Worm (Caenorhabditis elegans) whole organism, L3 larva: Measurements from ENCODE around the gene ZK688.4.
A peak's percentile ranks its signal among the peaks of the same experiment; 100 is the strongest.

Experiments used
- R02D3.7 ChIP-seq: fragments of 150-350 bp; optimal IDR thresholded peaks from 2 replicates; lab custom pipeline; 2014; ENCODE audit warnings: missing biosample characterization, missing genetic modification characterization
- ZK546.5 ChIP-seq: sonication (generic microtip); optimal IDR thresholded peaks from 2 replicates; lab custom pipeline; 2017; ENCODE audit warnings: missing biosample characterization, missing genetic modification characterization
- aly-2 ChIP-seq: fragments of 150-350 bp; optimal IDR thresholded peaks from 2 replicates; lab custom pipeline; 2014; ENCODE audit warnings: missing biosample characterization, missing genetic modification characterization
- ceh-28 ChIP-seq: fragments of 150-350 bp; optimal IDR thresholded peaks from 2 replicates; lab custom pipeline; 2014; ENCODE audit warnings: missing biosample characterization, missing genetic modification reagents, missing genetic modification characterization
- egl-27 ChIP-seq: sonication (generic microtip); optimal IDR thresholded peaks from 4 replicates; lab custom pipeline; 2017; ENCODE audit warnings: missing biosample characterization, missing genetic modification reagents, missing genetic modification characterization
- egl-5 ChIP-seq: fragments of 150-350 bp; optimal IDR thresholded peaks from 2 replicates; lab custom pipeline; 2017; ENCODE audit warnings: missing biosample characterization, missing genetic modification reagents, missing genetic modification characterization, inconsistent platforms
- elt-1 ChIP-seq: fragments of 150-350 bp; optimal IDR thresholded peaks from 2 replicates; lab custom pipeline; 2014; ENCODE audit warnings: missing biosample characterization, missing genetic modification characterization
- elt-3 ChIP-seq, 3 experiments: fragments of 150-350 bp in 1 of 3; sonication (generic microtip) in 2 of 3; optimal IDR thresholded peaks; 2 replicates in 2 of 3; 4 replicates in 1 of 3; lab custom pipeline; 2014 to 2017; ENCODE audit warnings: missing biosample characterization in 3 of 3, missing genetic modification characterization in 3 of 3
- fkh-10 ChIP-seq: sonication (generic microtip); optimal IDR thresholded peaks from 2 replicates; lab custom pipeline; 2017; ENCODE audit warnings: missing biosample characterization, missing genetic modification reagents, missing genetic modification characterization
- fos-1 ChIP-seq: fragments of 150-350 bp; optimal IDR thresholded peaks from 2 replicates; lab custom pipeline; 2014; ENCODE audit warnings: missing biosample characterization, missing genetic modification characterization
- jun-1 ChIP-seq: fragments of 150-350 bp; optimal IDR thresholded peaks from 2 replicates; lab custom pipeline; 2014; ENCODE audit warnings: missing biosample characterization, missing genetic modification reagents, missing genetic modification characterization
- lin-15B ChIP-seq: fragments of 150-350 bp; optimal IDR thresholded peaks from 2 replicates; lab custom pipeline; 2014; ENCODE audit warnings: missing biosample characterization, missing genetic modification characterization
- lin-39 ChIP-seq: fragments of 150-350 bp; optimal IDR thresholded peaks from 2 replicates; lab custom pipeline; 2018; ENCODE audit warnings: missing biosample characterization, missing genetic modification reagents, missing genetic modification characterization
- mml-1 ChIP-seq: fragments of 150-350 bp; sonication (generic microtip); optimal IDR thresholded peaks from 3 replicates; lab custom pipeline; 2014; ENCODE audit warnings: missing biosample characterization, missing genetic modification characterization
- nfya-1 ChIP-seq: sonication (generic microtip); optimal IDR thresholded peaks from 2 replicates; lab custom pipeline; 2017; ENCODE audit warnings: missing genetic modification characterization, mild to moderate bottlenecking, missing compliant biosample characterization, antibody characterized with exemption, moderate library complexity; ENCODE audit not compliant: insufficient read depth
- nhr-11 ChIP-seq: fragments of 150-350 bp; optimal IDR thresholded peaks from 2 replicates; lab custom pipeline; 2014; ENCODE audit warnings: missing biosample characterization, missing genetic modification characterization
- nhr-23 ChIP-seq: fragments of 150-350 bp; optimal IDR thresholded peaks from 2 replicates; lab custom pipeline; 2014; ENCODE audit warnings: missing biosample characterization, missing genetic modification reagents, missing genetic modification characterization
- nhr-237 ChIP-seq: fragments of 150-350 bp; optimal IDR thresholded peaks from 2 replicates; lab custom pipeline; 2014; ENCODE audit warnings: missing biosample characterization, missing genetic modification characterization
- nhr-25 ChIP-seq: sonication (generic microtip); optimal IDR thresholded peaks from 2 replicates; lab custom pipeline; 2017; ENCODE audit warnings: missing biosample characterization, missing genetic modification characterization
- nhr-43 ChIP-seq: sonication (generic microtip); optimal IDR thresholded peaks from 2 replicates; lab custom pipeline; 2016; ENCODE audit warnings: mild to moderate bottlenecking, missing genetic modification characterization, missing compliant biosample characterization; ENCODE audit not compliant: poor library complexity, severe bottlenecking
- nhr-67 ChIP-seq: fragments of 150-350 bp; optimal IDR thresholded peaks from 2 replicates; lab custom pipeline; 2014; ENCODE audit warnings: missing biosample characterization, missing genetic modification characterization
- nhr-76 ChIP-seq: fragments of 150-350 bp; sonication (generic microtip); optimal IDR thresholded peaks from 5 replicates; lab custom pipeline; 2014; ENCODE audit warnings: missing biosample characterization, missing genetic modification characterization
- nhr-77 ChIP-seq: fragments of 150-350 bp; optimal IDR thresholded peaks from 2 replicates; lab custom pipeline; 2014; ENCODE audit warnings: missing biosample characterization, missing genetic modification characterization
- pha-4 ChIP-seq: fragments of 150-350 bp; optimal IDR thresholded peaks from 2 replicates; lab custom pipeline; 2014; ENCODE audit warnings: missing biosample characterization, missing genetic modification reagents, missing genetic modification characterization
- sea-2 ChIP-seq: fragments of 150-350 bp; sonication (generic microtip); optimal IDR thresholded peaks from 4 replicates; lab custom pipeline; 2014; ENCODE audit warnings: missing biosample characterization, missing genetic modification reagents, missing genetic modification characterization
- skn-1 ChIP-seq: fragments of 150-350 bp; optimal IDR thresholded peaks from 2 replicates; lab custom pipeline; 2014; ENCODE audit warnings: missing biosample characterization, missing genetic modification characterization
- snpc-4 ChIP-seq: fragments of 150-350 bp; optimal IDR thresholded peaks from 2 replicates; lab custom pipeline; 2014; ENCODE audit warnings: missing biosample characterization, missing genetic modification characterization
- tbx-2 ChIP-seq: sonication (generic microtip); optimal IDR thresholded peaks from 2 replicates; lab custom pipeline; 2016; ENCODE audit warnings: mild to moderate bottlenecking, missing genetic modification characterization, missing compliant biosample characterization
- unc-39 ChIP-seq: sonication (generic microtip); optimal IDR thresholded peaks from 4 replicates; lab custom pipeline; 2017; ENCODE audit warnings: missing biosample characterization, missing genetic modification characterization
- unc-62 ChIP-seq: fragments of 150-350 bp; sonication (generic microtip); optimal IDR thresholded peaks from 4 replicates; lab custom pipeline; 2014; ENCODE audit warnings: missing biosample characterization, missing genetic modification reagents, missing genetic modification characterization
- zag-1 ChIP-seq: fragments of 150-350 bp; optimal IDR thresholded peaks from 2 replicates; lab custom pipeline; 2014; ENCODE audit warnings: missing biosample characterization, missing genetic modification characterization
- ztf-11 ChIP-seq: fragments of 150-350 bp; optimal IDR thresholded peaks from 2 replicates; lab custom pipeline; 2014; ENCODE audit warnings: missing biosample characterization, missing genetic modification characterization

The ZK688.4 gene

ce11 chrIII:7900733-7901132 lies 5.9 kb downstream of the ZK688.4 start, which contains the start of gene best-24:
best-24 (plus strand) TSS chrIII:7901033.
- TF ChIP-seq ztf-11 (no peak), ceh-28 (tag; lab: Kevin White, UChicago) (no peak)

- no peak for TF ChIP-seq zag-1
- TF ChIP-seq nhr-43 (tag; lab: Kevin White, UChicago): no peak
- TF ChIP-seq elt-1 (tag; lab: Kevin White, UChicago): no peak
- no peak for TF ChIP-seq unc-62 (GFP tag; lab: Kevin White, UChicago)
- no peak for TF ChIP-seq fkh-10 (GFP tag; lab: Kevin White, UChicago)
- no peak for TF ChIP-seq lin-39 (tag; lab: Kevin White, UChicago)
- no peak for TF ChIP-seq nhr-67
- no peak for TF ChIP-seq sea-2 (GFP tag; lab: Kevin White, UChicago)
- TF ChIP-seq elt-3 (tag; optimal IDR thresholded peaks at IDR 0.05; lab: Kevin White, UChicago): no peak
- TF ChIP-seq aly-2 (tag; lab: Kevin White, UChicago): no peak
- no peak for TF ChIP-seq tbx-2
- TF ChIP-seq skn-1 (tag; lab: Kevin White, UChicago): no peak
- no peak for TF ChIP-seq lin-15B (tag; lab: Kevin White, UChicago)
- TF ChIP-seq R02D3.7 (tag; lab: Kevin White, UChicago): no peak
- no peak for TF ChIP-seq ZK546.5 (tag; lab: Kevin White, UChicago)
- no peak for TF ChIP-seq nhr-77
- no peak for TF ChIP-seq egl-5 (tag; lab: Kevin White, UChicago)
These were observed 8.6 kb downstream of the ZK688.4 start for ce11 chrIII:7903427-7903826.

- TF ChIP-seq snpc-4 (tag; lab: Kevin White, UChicago) (no peak), tbx-2 (no peak), mml-1 (tag; lab: Kevin White, UChicago) (no peak), skn-1 (tag; lab: Kevin White, UChicago) (no peak), nhr-237 (tag; lab: Kevin White, UChicago) (no peak), jun-1 (tag; lab: Kevin White, UChicago) (no peak)
These were observed 12.7 kb downstream of the ZK688.4 start, which contains the start of gene pcp-5 for ce11 chrIII:7907515-7907914. pcp-5 (minus strand) TSS chrIII:7907615.

- no peak for TF ChIP-seq R02D3.7 (tag; lab: Kevin White, UChicago)
- TF ChIP-seq aly-2 (tag; lab: Kevin White, UChicago): no peak
- no peak for TF ChIP-seq skn-1 (tag; lab: Kevin White, UChicago)
- TF ChIP-seq unc-39 (tag; lab: Kevin White, UChicago): no peak
- TF ChIP-seq, all 47 proteins: peak for 0
These were observed 14.4 kb downstream of the ZK688.4 start, which contains the start of gene ZK688.1 for ce11 chrIII:7909263-7909662. ZK688.1 (plus strand) TSS chrIII:7909563.

ce11 chrIII:7911621-7912020 lies 16.8 kb downstream of the ZK688.4 start, which contains the start of gene ZK688.7:
ZK688.7 (minus strand) TSS chrIII:7911634.
- TF ChIP-seq nhr-23 (tag; lab: Kevin White, UChicago): peak; percentile 68
- TF ChIP-seq pha-4: peak; percentile 52
- peak; percentile 28 for TF ChIP-seq nfya-1 (tag; lab: Kevin White, UChicago)
- no peak for TF ChIP-seq fos-1 (tag; lab: Kevin White, UChicago)
- no peak for TF ChIP-seq fkh-10 (GFP tag; lab: Kevin White, UChicago)
- TF ChIP-seq egl-5 (tag; lab: Kevin White, UChicago): no peak
- no peak for TF ChIP-seq lin-15B (tag; lab: Kevin White, UChicago)
- TF ChIP-seq nhr-25 (tag; lab: Kevin White, UChicago): peak; percentile 59

ce11 chrIII:7913488-7913887 lies 18.7 kb downstream of the ZK688.4 start, which contains the start of gene ZK688.12:
ZK688.12 (minus strand) TSS chrIII:7913588.
- TF ChIP-seq ceh-28 (tag; lab: Kevin White, UChicago) (no peak), lin-15B (tag; lab: Kevin White, UChicago) (no peak), R02D3.7 (tag; lab: Kevin White, UChicago) (no peak), aly-2 (tag; lab: Kevin White, UChicago) (no peak), fkh-10 (GFP tag; lab: Kevin White, UChicago) (no peak), elt-1 (tag; lab: Kevin White, UChicago) (no peak), egl-27 (tag; lab: Kevin White, UChicago) (no peak), zag-1 (no peak), nhr-11 (no peak), nhr-76 (no peak)
- TF ChIP-seq, all 47 proteins: peak for 0
